Fruit fly (Drosophila melanogaster): ENCODE results near the gene Sec16.
A peak's percentile ranks its signal among the peaks of the same experiment; 100 is the strongest.

Gene Sec16

DNA sequence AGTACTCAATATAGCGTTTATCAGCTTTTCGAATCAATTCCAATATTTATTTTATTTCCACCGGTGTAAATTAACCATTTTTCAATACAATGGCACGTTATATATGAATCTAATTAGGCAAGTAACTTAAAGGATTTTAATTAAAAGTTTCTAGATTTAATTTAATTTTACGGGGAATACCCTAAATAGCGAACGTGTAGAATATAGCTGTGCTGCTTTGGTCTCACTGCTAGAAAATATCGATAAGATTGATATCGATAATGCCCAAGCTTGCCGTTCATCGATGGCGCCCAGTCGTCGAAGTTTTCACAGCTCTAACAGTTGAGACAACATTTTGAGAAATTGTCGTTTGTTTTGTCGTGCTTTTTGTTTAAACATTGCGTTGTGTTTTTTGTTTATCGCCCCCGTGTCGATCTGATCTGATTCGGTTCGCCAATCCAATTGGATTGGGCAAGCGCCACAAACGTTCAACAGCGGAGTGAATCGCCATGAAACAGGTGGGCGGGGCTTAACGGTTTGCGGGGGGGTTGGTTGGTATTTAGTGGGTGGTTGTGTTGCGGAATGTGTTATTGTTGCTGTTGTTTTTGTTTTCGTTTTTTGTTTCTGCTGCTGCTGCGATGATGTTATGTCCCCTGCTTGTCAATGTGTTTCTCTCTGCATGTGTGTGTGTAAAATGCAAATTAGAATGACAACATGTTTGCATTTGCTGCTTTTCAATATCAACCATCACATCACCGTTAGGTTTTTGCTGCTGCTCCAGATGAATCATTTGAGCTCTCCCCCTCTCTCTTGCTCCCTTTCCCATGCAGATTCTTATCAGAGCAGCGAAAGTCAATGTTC, 35.7 kb downstream of the Sec16 start, which contains the start of gene Tomosyn:
TSS of gene Tomosyn (plus strand) at position 289 of the 840 bp plus-strand sequence.
- 0 out of 2 replicates have a peak, but pooled peaks have one; percentile 40 for TF ChIP-seq CG17328 (GFP tag; IDR thresholded peaks at IDR 0.05)
- no peak for TF ChIP-seq CG12219 (GFP tag; optimal IDR thresholded peaks at IDR 0.05)
- no peak for TF ChIP-seq Awh (GFP tag; IDR thresholded peaks at IDR 0.05)
- peak; percentile 59 for TF ChIP-seq CG9797 (GFP tag; optimal IDR thresholded peaks at IDR 0.05)
- no peak for TF ChIP-seq CG4360 (GFP tag; IDR thresholded peaks at IDR 0.05)
- peak; percentile 3 for TF ChIP-seq CTCF (GFP tag; optimal IDR thresholded peaks at IDR 0.05)
- TF ChIP-seq CG14710 (tag; optimal IDR thresholded peaks at IDR 0.05), result peak; percentile 53
- TF ChIP-seq CG16815 (GFP tag; optimal IDR thresholded peaks at IDR 0.05), result no peak
- TF ChIP-seq H15 (GFP tag; IDR thresholded peaks at IDR 0.05), result no peak
- TF ChIP-seq Dek (tag; optimal IDR thresholded peaks at IDR 0.05), result no peak
- TF ChIP-seq CG13894 (tag; optimal IDR thresholded peaks at IDR 0.05), result no peak
- TF ChIP-seq Abd-B (GFP tag; optimal IDR thresholded peaks at IDR 0.05), result peak; percentile 52
- peak; percentile 49 for TF ChIP-seq Max (GFP tag; optimal IDR thresholded peaks at IDR 0.05)
- TF ChIP-seq CG1792 (GFP tag; optimal IDR thresholded peaks at IDR 0.05), result no peak
- TF ChIP-seq Asciz (GFP tag; optimal IDR thresholded peaks at IDR 0.05), result no peak
- peak; percentile 12; the same call in 1 of the 2 replicates for TF ChIP-seq H2.0 (GFP tag; IDR thresholded peaks at IDR 0.05)
- TF ChIP-seq Ets97D (GFP tag; optimal IDR thresholded peaks at IDR 0.05), result peak; percentile 67
- TF ChIP-seq hbn (GFP tag; IDR thresholded peaks at IDR 0.05; ENCODE audit: partially characterized antibody), result peak; percentile 72
- TF ChIP-seq CG14050 (GFP tag; IDR thresholded peaks at IDR 0.05), result no peak; the same call in 2 of the 3 replicates
- TF ChIP-seq Hr39 (optimal IDR thresholded peaks at IDR 0.05), result no peak
- no peak for TF ChIP-seq CG7271 (tag; optimal IDR thresholded peaks at IDR 0.05)
- TF ChIP-seq slou (GFP tag; optimal IDR thresholded peaks at IDR 0.05), result no peak
- TF ChIP-seq jing (GFP tag; optimal IDR thresholded peaks at IDR 0.05), result no peak
- no peak for TF ChIP-seq ind (GFP tag; optimal IDR thresholded peaks at IDR 0.05)
- no peak for TF ChIP-seq insv (GFP tag; optimal IDR thresholded peaks at IDR 0.05)
- TF ChIP-seq HLHmδ (GFP tag; optimal IDR thresholded peaks at IDR 0.05), result no peak
- no peak for TF ChIP-seq Adf1 (GFP tag; IDR thresholded peaks at IDR 0.05)
- no peak for TF ChIP-seq Lim3 (GFP tag; IDR thresholded peaks at IDR 0.05)
- peak; percentile 14 for TF ChIP-seq CG30020 (tag; optimal IDR thresholded peaks at IDR 0.05)
- no peak for TF ChIP-seq dm (GFP tag; optimal IDR thresholded peaks at IDR 0.05)
- TF ChIP-seq CkIIα-i1 (GFP tag; IDR thresholded peaks at IDR 0.05), result no peak
- peak; percentile 42 for TF ChIP-seq tin (GFP tag; optimal IDR thresholded peaks at IDR 0.05)
- TF ChIP-seq CG3847 (GFP tag; IDR thresholded peaks at IDR 0.05), result peak; percentile 50
- no peak for TF ChIP-seq Dbx (GFP tag; IDR thresholded peaks at IDR 0.05)
- TF ChIP-seq CG15514 (GFP tag; optimal IDR thresholded peaks at IDR 0.05), result peak; percentile 36
- TF ChIP-seq grn (GFP tag; optimal IDR thresholded peaks at IDR 0.05), result peak; percentile 12
- TF ChIP-seq CG10979 (tag; optimal IDR thresholded peaks at IDR 0.05), result peak; percentile 37
- no peak for TF ChIP-seq br (optimal IDR thresholded peaks at IDR 0.05)
- TF ChIP-seq CG7357 (GFP tag; IDR thresholded peaks at IDR 0.05), result no peak
- no peak for TF ChIP-seq Deaf1 (tag; optimal IDR thresholded peaks at IDR 0.05)
- no peak; the same call in 1 of the 2 replicates for TF ChIP-seq CG11085 (GFP tag; IDR thresholded peaks at IDR 0.05)
- no peak for TF ChIP-seq Gug (GFP tag; IDR thresholded peaks at IDR 0.05)
- TF ChIP-seq Nf-YA (GFP tag; IDR thresholded peaks at IDR 0.05), result no peak
- no peak for TF ChIP-seq CG7786 (GFP tag; optimal IDR thresholded peaks at IDR 0.05)
- no peak for TF ChIP-seq CG15011 (GFP tag; optimal IDR thresholded peaks at IDR 0.05)
- no peak for TF ChIP-seq Hey (tag; optimal IDR thresholded peaks at IDR 0.05)
- TF ChIP-seq CG2116 (GFP tag; optimal IDR thresholded peaks at IDR 0.05), result peak; percentile 66
- TF ChIP-seq CG6854 (GFP tag; optimal IDR thresholded peaks at IDR 0.05), result no peak
- TF ChIP-seq CG31441 (GFP tag; IDR thresholded peaks at IDR 0.05), result peak; percentile 36
- TF ChIP-seq CG13775 (GFP tag; optimal IDR thresholded peaks at IDR 0.05), result peak; percentile 26
- TF ChIP-seq CG2199 (GFP tag; IDR thresholded peaks at IDR 0.05), result no peak
